ENCODE assay signal across 2 fruit fly cellular contexts in genomic region chr4:712897-713296, dm6.
TF ChIP-seq lines count a peak whose summit lies in the region.

No protein-coding gene starts in this region.

- no peak for TF ChIP-seq CTCF in whole organism, embryonic (GFP tag; optimal IDR thresholded peaks at IDR 0.05; lab: Kevin White, UChicago)

TF ChIP-seq in whole organism, embryonic, 481 proteins besides CTCF, POLR2A, EP300 and RAD21:
- TF ChIP-seq zen2 (GFP tag; IDR thresholded peaks at IDR 0.05; lab: Robert Waterston, UW; ENCODE audit: partially characterized antibody) (no peak), sens (GFP tag; lab: Kevin White, UChicago) (peak; percentile 56), CG8478 (optimal IDR thresholded peaks at IDR 0.05; lab: Kevin White, UChicago) (no peak), sqz (GFP tag; optimal IDR thresholded peaks at IDR 0.05; lab: Kevin White, UChicago) (peak; percentile 8), CG3838 (GFP tag; optimal IDR thresholded peaks at IDR 0.05; lab: Kevin White, UChicago) (no peak), Med (GFP tag; lab: Kevin White, UChicago) (peak; percentile 30), gsb-n (tag; optimal IDR thresholded peaks at IDR 0.05; lab: Kevin White, UChicago) (peak; percentile 24), CG4328 (GFP tag; optimal IDR thresholded peaks at IDR 0.05; lab: Kevin White, UChicago) (no peak), pros (GFP tag; optimal IDR thresholded peaks at IDR 0.05; lab: Kevin White, UChicago) (peak; percentile 58), CG10654 (GFP tag; optimal IDR thresholded peaks at IDR 0.05; lab: Kevin White, UChicago) (no peak), knrl (GFP tag; IDR thresholded peaks at IDR 0.05; lab: Robert Waterston, UW; ENCODE audit: partially characterized antibody) (no peak), emc (GFP tag; optimal IDR thresholded peaks at IDR 0.05; lab: Kevin White, UChicago) (no peak), Abd-B (GFP tag; optimal IDR thresholded peaks at IDR 0.05; lab: Kevin White, UChicago) (no peak), Deaf1 (tag; optimal IDR thresholded peaks at IDR 0.05; lab: Kevin White, UChicago) (peak; percentile 78), Nf-YC (tag; optimal IDR thresholded peaks at IDR 0.05; lab: Kevin White, UChicago) (peak; percentile 29)

TF ChIP-seq in whole organism, prepupa, 60 proteins besides CTCF, POLR2A, EP300 and RAD21:
- TF ChIP-seq svp (GFP tag; lab: Kevin White, UChicago) (peak; percentile 39), pdm3 (GFP tag; optimal IDR thresholded peaks at IDR 0.05; lab: Kevin White, UChicago) (no peak)
